Worm (Caenorhabditis elegans) whole organism, L1 larva: ENCODE data around the gene C13G5.2.
A peak's percentile ranks its signal among the peaks of the same experiment; 100 is the strongest.

Experiments used
- C16A3.4 ChIP-seq: fragments of 150-350 bp; optimal IDR thresholded peaks from 2 replicates; lab custom pipeline; 2014; ENCODE audit warnings: missing biosample characterization, missing genetic modification characterization
- F16B12.6 ChIP-seq: fragments of 150-350 bp; optimal IDR thresholded peaks from 2 replicates; lab custom pipeline; 2014; ENCODE audit warnings: missing biosample characterization, missing genetic modification characterization
- Y116A8C.19 ChIP-seq: sonication (generic microtip); optimal IDR thresholded peaks from 2 replicates; lab custom pipeline; 2016; ENCODE audit warnings: missing compliant biosample characterization, missing genetic modification characterization, borderline replicate concordance
- aha-1 ChIP-seq: fragments of 150-350 bp; optimal IDR thresholded peaks from 2 replicates; lab custom pipeline; 2014; ENCODE audit warnings: missing biosample characterization, missing genetic modification characterization
- aly-2 ChIP-seq: fragments of 150-350 bp; optimal IDR thresholded peaks from 2 replicates; lab custom pipeline; 2014; ENCODE audit warnings: missing biosample characterization, missing genetic modification characterization
- ama-1 ChIP-seq: fragments of 150-350 bp; optimal IDR thresholded peaks from 2 replicates; lab custom pipeline; 2014
- blmp-1 ChIP-seq: fragments of 150-350 bp; optimal IDR thresholded peaks from 2 replicates; lab custom pipeline; 2014; ENCODE audit warnings: missing biosample characterization, missing genetic modification characterization
- ceh-8 ChIP-seq: fragments of 200-800 bp; sonication (Bioruptor generic); optimal IDR thresholded peaks from 2 replicates; lab custom pipeline; 2018; ENCODE audit warnings: mild to moderate bottlenecking, missing genetic modification characterization, moderate library complexity, missing compliant biosample characterization
- ces-1 ChIP-seq: fragments of 150-350 bp; optimal IDR thresholded peaks from 2 replicates; lab custom pipeline; 2014; ENCODE audit warnings: missing biosample characterization, missing genetic modification reagents, missing genetic modification characterization
- dpl-1 ChIP-seq, 3 experiments: fragments of 150-350 bp in 2 of 3; sonication (generic microtip) in 1 of 3; optimal IDR thresholded peaks; 2 replicates each; lab custom pipeline; 2014 to 2017; ENCODE audit warnings: missing biosample characterization in 3 of 3, missing genetic modification characterization in 3 of 3, missing genetic modification reagents in 3 of 3
- dsc-1 ChIP-seq: sonication (generic microtip); optimal IDR thresholded peaks from 2 replicates; lab custom pipeline; 2016; ENCODE audit warnings: mild to moderate bottlenecking, missing genetic modification characterization, missing compliant biosample characterization
- efl-1 ChIP-seq, 4 experiments: fragments of 150-350 bp; optimal IDR thresholded peaks in 3 of 4; peaks in 1 of 4; 1 replicate in 1 of 4; 2 replicates in 3 of 4; lab custom pipeline; 2014; ENCODE audit warnings: missing biosample characterization in 2 of 4, missing genetic modification characterization in 2 of 4, missing genetic modification reagents in 2 of 4
- efl-3 ChIP-seq: fragments of 200-800 bp; sonication (Bioruptor generic); optimal IDR thresholded peaks from 2 replicates; lab custom pipeline; 2018; ENCODE audit warnings: mild to moderate bottlenecking, missing genetic modification characterization, missing compliant biosample characterization
- elt-2 ChIP-seq: sonication (generic microtip); optimal IDR thresholded peaks from 2 replicates; lab custom pipeline; 2016; ENCODE audit warnings: missing genetic modification characterization, mild to moderate bottlenecking, inconsistent platforms, missing compliant biosample characterization, missing genetic modification reagents
- elt-3 ChIP-seq, 6 experiments: fragments of 150-350 bp in 1 of 6; sonication (generic microtip); optimal IDR thresholded peaks; 2 replicates each; lab custom pipeline; 2017 to 2018; ENCODE audit warnings: missing biosample characterization in 6 of 6, missing genetic modification characterization in 6 of 6, inconsistent platforms in 1 of 6
- fkh-10 ChIP-seq: sonication (generic microtip); optimal IDR thresholded peaks from 2 replicates; lab custom pipeline; 2017; ENCODE audit warnings: missing biosample characterization, missing genetic modification reagents, missing genetic modification characterization
- fos-1 ChIP-seq: fragments of 150-350 bp; optimal IDR thresholded peaks from 2 replicates; lab custom pipeline; 2014; ENCODE audit warnings: missing biosample characterization, missing genetic modification characterization
- hlh-17 ChIP-seq: fragments of 200-800 bp; sonication (Bioruptor generic); optimal IDR thresholded peaks from 2 replicates; lab custom pipeline; 2018; ENCODE audit warnings: missing genetic modification characterization, mild to moderate bottlenecking, missing compliant biosample characterization, moderate library complexity, borderline replicate concordance
- hlh-4 ChIP-seq: sonication (generic microtip); optimal IDR thresholded peaks from 2 replicates; lab custom pipeline; 2016; ENCODE audit warnings: mild to moderate bottlenecking, missing genetic modification characterization, missing compliant biosample characterization
- hpl-2 ChIP-seq: fragments of 150-350 bp; optimal IDR thresholded peaks from 2 replicates; lab custom pipeline; 2014; ENCODE audit warnings: missing biosample characterization, missing genetic modification reagents, missing genetic modification characterization
- isw-1 ChIP-seq: fragments of 200-800 bp; sonication (Bioruptor generic); IDR thresholded peaks from 2 replicates; pipeline ENCODE4 v1.3.6; 2022; ENCODE audit warnings: missing genetic modification characterization, missing compliant biosample characterization
- lin-13 ChIP-seq: fragments of 150-350 bp; optimal IDR thresholded peaks from 2 replicates; lab custom pipeline; 2014; ENCODE audit warnings: missing biosample characterization, missing genetic modification reagents, missing genetic modification characterization
- lin-15B ChIP-seq: fragments of 150-350 bp; sonication (generic microtip); optimal IDR thresholded peaks from 3 replicates; lab custom pipeline; 2014; ENCODE audit warnings: missing biosample characterization, missing genetic modification characterization
- lin-35 ChIP-seq, 2 experiments: fragments of 150-350 bp; optimal IDR thresholded peaks; 2 replicates each; lab custom pipeline; 2014; ENCODE audit warnings: missing biosample characterization in 2 of 2, missing genetic modification characterization in 2 of 2, missing genetic modification reagents in 2 of 2
- lir-3 ChIP-seq: sonication (generic microtip); optimal IDR thresholded peaks from 2 replicates; lab custom pipeline; 2016; ENCODE audit warnings: mild to moderate bottlenecking, missing genetic modification characterization, moderate library complexity, missing compliant biosample characterization; ENCODE audit not compliant: poor library complexity
- lsy-2 ChIP-seq, 2 experiments: fragments of 150-350 bp; optimal IDR thresholded peaks; 2 replicates each; lab custom pipeline; 2014; ENCODE audit warnings: missing biosample characterization in 2 of 2, missing genetic modification characterization in 2 of 2
- mdl-1 ChIP-seq, 2 experiments: fragments of 150-350 bp; optimal IDR thresholded peaks; 2 replicates each; lab custom pipeline; 2014 to 2017; ENCODE audit warnings: missing biosample characterization in 2 of 2, missing genetic modification characterization in 2 of 2, inconsistent platforms in 1 of 2
- mef-2 ChIP-seq: fragments of 150-350 bp; optimal IDR thresholded peaks from 2 replicates; lab custom pipeline; 2014; ENCODE audit warnings: missing biosample characterization, missing genetic modification characterization
- mep-1 ChIP-seq: fragments of 150-350 bp; optimal IDR thresholded peaks from 2 replicates; lab custom pipeline; 2014; ENCODE audit warnings: missing biosample characterization, missing genetic modification characterization
- nhr-11 ChIP-seq: fragments of 150-350 bp; optimal IDR thresholded peaks from 2 replicates; lab custom pipeline; 2014; ENCODE audit warnings: missing biosample characterization, missing genetic modification characterization
- nhr-12 ChIP-seq: sonication (generic microtip); optimal IDR thresholded peaks from 2 replicates; lab custom pipeline; 2017; ENCODE audit warnings: missing biosample characterization, missing genetic modification characterization
- nhr-20 ChIP-seq: sonication (generic microtip); optimal IDR thresholded peaks from 2 replicates; lab custom pipeline; 2016; ENCODE audit warnings: mild to moderate bottlenecking, missing genetic modification characterization, missing compliant biosample characterization
- nhr-47 ChIP-seq: sonication (generic microtip); optimal IDR thresholded peaks from 2 replicates; lab custom pipeline; 2016; ENCODE audit warnings: mild to moderate bottlenecking, missing genetic modification characterization, moderate library complexity, missing compliant biosample characterization
- nhr-76 ChIP-seq: sonication (generic microtip); optimal IDR thresholded peaks from 2 replicates; lab custom pipeline; 2017; ENCODE audit warnings: missing biosample characterization, missing genetic modification characterization
- nhr-77 ChIP-seq: fragments of 150-350 bp; optimal IDR thresholded peaks from 2 replicates; lab custom pipeline; 2014; ENCODE audit warnings: missing biosample characterization, missing genetic modification characterization
- nhr-90 ChIP-seq: sonication (generic microtip); optimal IDR thresholded peaks from 2 replicates; lab custom pipeline; 2016; ENCODE audit warnings: mild to moderate bottlenecking, missing genetic modification characterization, missing compliant biosample characterization; ENCODE audit not compliant: poor library complexity
- pax-3 ChIP-seq: fragments of 200-800 bp; sonication (Bioruptor generic); optimal IDR thresholded peaks from 2 replicates; lab custom pipeline; 2018; ENCODE audit warnings: mild to moderate bottlenecking, missing genetic modification characterization, moderate library complexity, missing compliant biosample characterization
- snpc-4 ChIP-seq: fragments of 150-350 bp; optimal IDR thresholded peaks from 2 replicates; lab custom pipeline; 2014; ENCODE audit warnings: missing biosample characterization, missing genetic modification characterization
- snu-23 ChIP-seq: sonication (generic microtip); optimal IDR thresholded peaks from 2 replicates; lab custom pipeline; 2016; ENCODE audit warnings: missing genetic modification characterization, missing compliant biosample characterization
- sox-4 ChIP-seq: sonication (generic microtip); optimal IDR thresholded peaks from 2 replicates; lab custom pipeline; 2016; ENCODE audit warnings: missing genetic modification characterization, missing compliant biosample characterization
- sptf-1 ChIP-seq: fragments of 150-350 bp; optimal IDR thresholded peaks from 2 replicates; lab custom pipeline; 2014; ENCODE audit warnings: missing biosample characterization, missing genetic modification characterization
- swsn-7 ChIP-seq: sonication (generic microtip); optimal IDR thresholded peaks from 2 replicates; lab custom pipeline; 2016; ENCODE audit warnings: missing genetic modification characterization, missing compliant biosample characterization
- tbx-2 ChIP-seq: sonication (generic microtip); optimal IDR thresholded peaks from 2 replicates; lab custom pipeline; 2016; ENCODE audit warnings: missing genetic modification characterization, missing compliant biosample characterization
- unc-130 ChIP-seq: fragments of 150-350 bp; optimal IDR thresholded peaks from 2 replicates; lab custom pipeline; 2017; ENCODE audit warnings: missing biosample characterization, missing genetic modification characterization, inconsistent platforms
- unc-30 ChIP-seq: sonication (generic microtip); optimal IDR thresholded peaks from 2 replicates; lab custom pipeline; 2017; ENCODE audit warnings: missing biosample characterization, missing genetic modification characterization
- unc-62 ChIP-seq: fragments of 150-350 bp; optimal IDR thresholded peaks from 2 replicates; lab custom pipeline; 2014; ENCODE audit warnings: missing biosample characterization, missing genetic modification reagents, missing genetic modification characterization
- unc-98 ChIP-seq: fragments of 200-800 bp; sonication (Bioruptor generic); IDR thresholded peaks from 2 replicates; pipeline ENCODE4 v1.3.6; 2022; ENCODE audit warnings: missing genetic modification characterization, missing compliant biosample characterization
- vab-15 ChIP-seq: sonication (generic microtip); optimal IDR thresholded peaks from 2 replicates; lab custom pipeline; 2017; ENCODE audit warnings: missing genotype, mild to moderate bottlenecking, missing genetic modification characterization, missing compliant biosample characterization
- xbp-1 ChIP-seq: sonication (generic microtip); optimal IDR thresholded peaks from 2 replicates; lab custom pipeline; 2016; ENCODE audit warnings: missing genetic modification characterization, missing compliant biosample characterization
- zag-1 ChIP-seq: fragments of 150-350 bp; optimal IDR thresholded peaks from 2 replicates; lab custom pipeline; 2014; ENCODE audit warnings: missing biosample characterization, missing genetic modification characterization
- ztf-4 ChIP-seq: fragments of 150-350 bp; optimal IDR thresholded peaks from 2 replicates; lab custom pipeline; 2014; ENCODE audit warnings: missing biosample characterization, missing genetic modification characterization

C13G5.2 gene

ce11 chrIII:8630833-8631232, 12.6 kb upstream of the C13G5.2 start, which contains the start of gene dnj-10 (continued):
- TF ChIP-seq elt-2 (tag; lab: Kevin White, UChicago) (no peak), ztf-4 (tag; lab: Kevin White, UChicago) (no peak), ces-1 (GFP tag; lab: Kevin White, UChicago) (no peak), aly-2 (tag; lab: Kevin White, UChicago) (no peak), nhr-11 (no peak), efl-3 (GFP tag; lab: Kevin White, UChicago) (no peak), efl-1 (optimal IDR thresholded peaks at IDR 0.05; lab: Kevin White, UChicago) (peak; percentile 32 to 87), efl-1 (GFP tag; optimal IDR thresholded peaks at IDR 0.05 in 1 of 2; lab: Kevin White, UChicago) (peak; percentile 90 to 98), dpl-1 (GFP tag; optimal IDR thresholded peaks at IDR 0.05; lab: Kevin White, UChicago) (peak; percentile 81 to 94 (median 87)), sox-4 (tag; lab: Kevin White, UChicago) (no peak), dsc-1 (tag; lab: Kevin White, UChicago) (no peak), aha-1 (no peak), nhr-12 (tag; lab: Kevin White, UChicago) (no peak), unc-98 (no peak), sptf-1 (tag; lab: Kevin White, UChicago) (no peak), ceh-8 (GFP tag; lab: Kevin White, UChicago) (no peak), mdl-1 (tag; optimal IDR thresholded peaks at IDR 0.05; lab: Kevin White, UChicago) (peak in 1 of 2 experiments; percentile 53), unc-62 (GFP tag; lab: Kevin White, UChicago) (no peak), swsn-7 (peak; percentile 62), mef-2 (tag; lab: Kevin White, UChicago) (no peak), ama-1 (lab: Kevin White, UChicago) (no peak), fos-1 (tag; lab: Kevin White, UChicago) (no peak), mep-1 (peak; percentile 91), unc-30 (tag; lab: Kevin White, UChicago) (no peak), zag-1 (tag; lab: Kevin White, UChicago) (no peak), Y116A8C.19 (no peak), nhr-90 (peak; percentile 45), snu-23 (GFP tag; lab: Kevin White, UChicago) (peak; percentile 76), blmp-1 (tag; lab: Kevin White, UChicago) (peak; percentile 67), xbp-1 (tag; lab: Kevin White, UChicago) (peak; percentile 72), nhr-20 (peak; percentile 64), nhr-77 (tag; lab: Kevin White, UChicago) (no peak), tbx-2 (tag; lab: Kevin White, UChicago) (peak; percentile 67), fkh-10 (peak; percentile 3), hlh-4 (no peak), snpc-4 (tag; lab: Kevin White, UChicago) (peak; percentile 47), C16A3.4 (tag; lab: Kevin White, UChicago) (peak; percentile 69), nhr-47 (tag; lab: Kevin White, UChicago) (peak; percentile 72), isw-1 (peak; percentile 51), elt-3 (tag; optimal IDR thresholded peaks at IDR 0.05; lab: Kevin White, UChicago) (peak in 1 of 6 experiments; percentile 31), lir-3 (tag; lab: Kevin White, UChicago) (no peak), hlh-17 (GFP tag; lab: Kevin White, UChicago) (no peak), pax-3 (tag; lab: Kevin White, UChicago) (no peak), lin-15B (tag; lab: Kevin White, UChicago) (peak; percentile 86)

- TF ChIP-seq efl-1 (optimal IDR thresholded peaks at IDR 0.05; lab: Kevin White, UChicago) (peak; percentile 80 to 83), efl-1 (GFP tag; optimal IDR thresholded peaks at IDR 0.05 in 1 of 2; lab: Kevin White, UChicago) (peak; percentile 85 to 98), F16B12.6 (tag; lab: Kevin White, UChicago) (peak; percentile 79), snu-23 (GFP tag; lab: Kevin White, UChicago) (peak; percentile 22), sptf-1 (tag; lab: Kevin White, UChicago) (no peak), lin-13 (GFP tag; lab: Kevin White, UChicago) (peak; percentile 52), dpl-1 (GFP tag; optimal IDR thresholded peaks at IDR 0.05; lab: Kevin White, UChicago) (peak; percentile 74 to 86 (median 81)), hpl-2 (GFP tag; lab: Kevin White, UChicago) (no peak), unc-130 (no peak), unc-62 (GFP tag; lab: Kevin White, UChicago) (no peak), nhr-90 (no peak), nhr-76 (tag; lab: Kevin White, UChicago) (no peak), lin-15B (tag; lab: Kevin White, UChicago) (peak; percentile 36), lsy-2 (tag; optimal IDR thresholded peaks at IDR 0.05; lab: Kevin White, UChicago) (peak; percentile 29 to 52), lir-3 (tag; lab: Kevin White, UChicago) (no peak), aly-2 (tag; lab: Kevin White, UChicago) (no peak), hlh-17 (GFP tag; lab: Kevin White, UChicago) (no peak), isw-1 (peak; percentile 27; the same call in 1 of the 2 replicates), vab-15 (tag; lab: Kevin White, UChicago) (no peak), blmp-1 (tag; lab: Kevin White, UChicago) (peak; percentile 23), lin-35 (GFP tag; optimal IDR thresholded peaks at IDR 0.05; lab: Kevin White, UChicago) (peak; percentile 68 to 93)
Measured at ce11 chrIII:8628405-8628982, 10.2 kb upstream of the C13G5.2 start, which contains the start of the genes polk-1 and gpr-1. polk-1 (minus strand) TSS chrIII:8628590. gpr-1 (plus strand) TSS chrIII:8628932.
